Fruit fly (Drosophila melanogaster): ENCODE data around the gene CG32219.

CG32219 gene

DNA sequence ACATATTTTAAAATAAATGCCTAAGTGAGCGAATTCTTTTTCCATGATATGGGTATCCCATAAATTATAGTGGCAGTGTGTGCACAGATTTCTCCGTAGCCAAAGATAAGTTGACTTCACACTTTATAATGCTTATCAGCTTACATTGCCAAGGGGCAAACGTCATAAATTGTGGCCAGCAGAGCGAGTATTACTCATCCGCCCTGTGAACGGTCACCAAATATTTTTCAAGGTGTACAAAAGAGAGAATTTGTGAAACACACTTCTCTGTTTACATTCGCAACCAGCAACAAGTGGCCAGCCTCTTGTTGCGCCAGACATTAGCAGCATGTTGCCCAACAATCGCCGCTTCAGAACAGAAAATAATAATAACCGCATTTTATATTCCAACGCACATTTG lies 18.0 kb downstream of the CG32219 start (continued):
- TF ChIP-seq CG14014 (GFP tag; IDR thresholded peaks at IDR 0.05) (peak; percentile 66; the same call in 1 of the 2 replicates), sima (GFP tag; optimal IDR thresholded peaks at IDR 0.05) (no peak), chinmo (GFP tag; IDR thresholded peaks at IDR 0.05; ENCODE audit: partially characterized antibody) (0 out of 4 replicates have a peak, but pooled peaks have one; percentile 60), cad (GFP tag; optimal IDR thresholded peaks at IDR 0.05) (no peak), CG3726 (GFP tag; IDR thresholded peaks at IDR 0.05) (no peak; the same call in 2 of the 3 replicates), CG12391 (tag; optimal IDR thresholded peaks at IDR 0.05) (no peak), tup (GFP tag; optimal IDR thresholded peaks at IDR 0.05) (no peak), CG3281 (GFP tag; optimal IDR thresholded peaks at IDR 0.05) (peak; percentile 55), MTF-1 (GFP tag; optimal IDR thresholded peaks at IDR 0.05; ENCODE audit: borderline replicate concordance) (peak; percentile 27), croc (GFP tag; conservative IDR thresholded peaks at IDR 0.05) (no peak), CG18011 (GFP tag; optimal IDR thresholded peaks at IDR 0.05) (peak; percentile 25), bsh (GFP tag; optimal IDR thresholded peaks at IDR 0.05) (peak in 1 of 2 experiments; percentile 27), mirr (GFP tag; optimal IDR thresholded peaks at IDR 0.05) (peak; percentile 69), Hr3 (GFP tag; optimal IDR thresholded peaks at IDR 0.05) (no peak), CG11723 (GFP tag; optimal IDR thresholded peaks at IDR 0.05) (peak; percentile 25), seq (GFP tag; IDR thresholded peaks at IDR 0.05) (peak; percentile 43; the same call in 1 of the 2 replicates), CG15269 (tag; optimal IDR thresholded peaks at IDR 0.05) (peak; percentile 44), trh (GFP tag; optimal IDR thresholded peaks at IDR 0.05) (no peak), exex (tag; optimal IDR thresholded peaks at IDR 0.05) (peak; percentile 49), gro (GFP tag; optimal IDR thresholded peaks at IDR 0.05) (peak; percentile 39), CG4328 (GFP tag; optimal IDR thresholded peaks at IDR 0.05) (no peak), Doc3 (GFP tag; IDR thresholded peaks at IDR 0.05; ENCODE audit: partially characterized antibody) (no peak), CG12769 (tag; optimal IDR thresholded peaks at IDR 0.05) (peak; percentile 12), CG17385 (GFP tag; optimal IDR thresholded peaks at IDR 0.05) (peak; percentile 53), CG2202 (tag; optimal IDR thresholded peaks at IDR 0.05) (peak; percentile 29), ara (GFP tag; IDR thresholded peaks at IDR 0.05) (no peak; the same call in 1 of the 2 replicates), caup (GFP tag; optimal IDR thresholded peaks at IDR 0.05; ENCODE audit: severe bottlenecking) (peak; percentile 68), CG1603 (tag; optimal IDR thresholded peaks at IDR 0.05) (peak; percentile 47), fu2 (GFP tag; optimal IDR thresholded peaks at IDR 0.05) (no peak), Asciz (GFP tag; optimal IDR thresholded peaks at IDR 0.05) (peak; percentile 56), CG30431 (GFP tag; optimal IDR thresholded peaks at IDR 0.05) (no peak), CG13296 (GFP tag; optimal IDR thresholded peaks at IDR 0.05) (peak; percentile 64), cas (GFP tag; IDR thresholded peaks at IDR 0.05) (no peak), CG7786 (GFP tag; optimal IDR thresholded peaks at IDR 0.05) (peak; percentile 11), kni (GFP tag; optimal IDR thresholded peaks at IDR 0.05) (no peak), CG12219 (GFP tag; optimal IDR thresholded peaks at IDR 0.05) (peak; percentile 51), Oli (tag; optimal IDR thresholded peaks at IDR 0.05) (peak; percentile 1), bcd (GFP tag; optimal IDR thresholded peaks at IDR 0.05) (no peak), CG4854 (GFP tag; optimal IDR thresholded peaks at IDR 0.05) (peak; percentile 12), jing (GFP tag; optimal IDR thresholded peaks at IDR 0.05) (no peak), CG8478 (optimal IDR thresholded peaks at IDR 0.05) (no peak), aop (GFP tag; IDR thresholded peaks at IDR 0.05) (no peak), Adf1 (GFP tag; IDR thresholded peaks at IDR 0.05) (no peak; the same call in 1 of the 2 replicates), slou (GFP tag; optimal IDR thresholded peaks at IDR 0.05) (no peak), Atf6 (GFP tag; IDR thresholded peaks at IDR 0.05) (peak; percentile 59; the same call in 1 of the 2 replicates), CG17361 (GFP tag; IDR thresholded peaks at IDR 0.05) (no peak), ranshi (GFP tag; IDR thresholded peaks at IDR 0.05) (peak; percentile 37; the same call in 1 of the 2 replicates), zfh1 (GFP tag; IDR thresholded peaks at IDR 0.05) (no peak), CG4730 (GFP tag; IDR thresholded peaks at IDR 0.05) (no peak), br (optimal IDR thresholded peaks at IDR 0.05) (no peak), Poxn (GFP tag; IDR thresholded peaks at IDR 0.05) (no peak)

All from whole organism, embryonic.